Worm (Caenorhabditis elegans) whole organism, late embryonic: ENCODE results near the gene ddl-1.

Source experiments
- ama-1 ChIP-seq: fragments of 150-350 bp; optimal IDR thresholded peaks from 2 replicates; lab custom pipeline; 2014
- fkh-10 ChIP-seq: fragments of 150-350 bp; optimal IDR thresholded peaks from 2 replicates; lab custom pipeline; 2014; ENCODE audit warnings: missing biosample characterization, missing genetic modification reagents, missing genetic modification characterization
- nhr-11 ChIP-seq: fragments of 150-350 bp; optimal IDR thresholded peaks from 2 replicates; lab custom pipeline; 2014; ENCODE audit warnings: missing biosample characterization, missing genetic modification characterization
- tbx-2 ChIP-seq: sonication (generic microtip); optimal IDR thresholded peaks from 2 replicates; lab custom pipeline; 2016; ENCODE audit warnings: missing genetic modification characterization, missing compliant biosample characterization
- unc-86 ChIP-seq: sonication (generic microtip); optimal IDR thresholded peaks from 2 replicates; lab custom pipeline; 2016; ENCODE audit warnings: missing genetic modification characterization, missing compliant biosample characterization

DNA sequence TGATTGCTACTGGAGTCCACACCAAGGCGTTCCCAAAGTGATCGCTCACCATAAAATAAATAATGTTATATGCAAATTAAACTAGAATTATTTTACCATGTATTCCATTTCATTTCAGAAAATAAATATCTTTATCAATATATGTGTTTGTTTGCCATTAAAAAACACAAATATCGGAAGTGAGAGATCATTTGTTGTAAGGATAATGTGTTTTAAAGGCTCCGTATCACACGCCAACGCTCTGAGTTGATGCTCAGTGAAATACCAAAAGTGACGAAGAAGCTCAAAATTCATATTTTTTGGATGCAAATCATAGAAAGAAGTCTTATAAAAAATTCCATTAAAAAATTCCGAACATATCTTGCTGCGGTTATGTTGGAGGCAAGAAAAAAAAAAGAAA lies 48.0 kb upstream of the ddl-1 start:
- TF ChIP-seq fkh-10 (no peak), tbx-2 (tag; lab: Kevin White, UChicago) (no peak), nhr-11 (no peak), ama-1 (no peak), unc-86 (tag; lab: Kevin White, UChicago) (no peak)
